Worm (Caenorhabditis elegans) whole organism, L4 larva: ENCODE data around the gene F41G3.6.

ENCODE experiments used
- D1046.2 ChIP-seq: fragments of 200-800 bp; sonication (Bioruptor generic); IDR thresholded peaks from 2 replicates; pipeline ENCODE4 v1.3.6; 2022; ENCODE audit warnings: missing genetic modification characterization, missing compliant biosample characterization
- F10B5.3 ChIP-seq: sonication (generic microtip); optimal IDR thresholded peaks from 2 replicates; lab custom pipeline; 2016; ENCODE audit warnings: mild to moderate bottlenecking, missing genetic modification characterization, missing compliant biosample characterization
- T20F7.1 ChIP-seq: fragments of 200-800 bp; sonication (Bioruptor generic); optimal IDR thresholded peaks from 2 replicates; lab custom pipeline; 2018; ENCODE audit warnings: mild to moderate bottlenecking, missing genetic modification characterization, missing compliant biosample characterization
- T26A8.4 ChIP-seq: fragments of 200-800 bp; sonication (Bioruptor generic); IDR thresholded peaks from 2 replicates; pipeline ENCODE4 v1.3.6; 2022; ENCODE audit warnings: missing genetic modification characterization, missing compliant biosample characterization
- Y48G9A.11 ChIP-seq: fragments of 200-800 bp; sonication (Bioruptor generic); IDR thresholded peaks from 2 replicates; pipeline ENCODE4 v1.3.6; 2022; ENCODE audit warnings: missing genetic modification reagents, missing genetic modification characterization, missing compliant biosample characterization
- aly-2 ChIP-seq: sonication (generic microtip); optimal IDR thresholded peaks from 2 replicates; lab custom pipeline; 2018; ENCODE audit warnings: missing biosample characterization, missing genetic modification characterization
- ama-1 ChIP-seq: fragments of 150-350 bp; optimal IDR thresholded peaks from 2 replicates; lab custom pipeline; 2014; ENCODE audit warnings: inconsistent platforms, mixed read lengths
- arid-1 ChIP-seq: fragments of 200-800 bp; sonication (Bioruptor generic); conservative IDR thresholded peaks from 2 replicates; pipeline ENCODE4 v1.3.6; 2022; ENCODE audit warnings: missing genetic modification reagents, missing genetic modification characterization, missing compliant biosample characterization
- ceh-82 ChIP-seq: sonication (generic microtip); optimal IDR thresholded peaks from 2 replicates; lab custom pipeline; 2017; ENCODE audit warnings: missing biosample characterization, missing genetic modification characterization
- daf-19 ChIP-seq: fragments of 200-800 bp; sonication (Bioruptor generic); conservative IDR thresholded peaks from 2 replicates; pipeline ENCODE4 v1.3.6; 2022; ENCODE audit warnings: missing genetic modification characterization, missing compliant biosample characterization
- daf-8 ChIP-seq: fragments of 200-800 bp; sonication (Bioruptor generic); IDR thresholded peaks from 2 replicates; pipeline ENCODE4 v1.3.6; 2022; ENCODE audit warnings: missing genetic modification characterization, missing compliant biosample characterization
- dmd-6 ChIP-seq: fragments of 200-800 bp; sonication (Bioruptor generic); IDR thresholded peaks from 2 replicates; pipeline ENCODE4 v1.3.6; 2022; ENCODE audit warnings: missing genetic modification reagents, missing genetic modification characterization, missing compliant biosample characterization
- egl-27 ChIP-seq: sonication (generic microtip); optimal IDR thresholded peaks from 3 replicates; lab custom pipeline; 2017; ENCODE audit warnings: missing biosample characterization, missing genetic modification reagents, missing genetic modification characterization
- hlh-11 ChIP-seq: fragments of 200-800 bp; sonication (Bioruptor generic); optimal IDR thresholded peaks from 2 replicates; lab custom pipeline; 2018; ENCODE audit warnings: mild to moderate bottlenecking, missing genetic modification characterization, missing compliant biosample characterization
- lin-13 ChIP-seq: fragments of 150-350 bp; optimal IDR thresholded peaks from 2 replicates; lab custom pipeline; 2014; ENCODE audit warnings: missing biosample characterization, missing genetic modification reagents, missing genetic modification characterization
- lin-29 ChIP-seq: fragments of 200-800 bp; sonication (Bioruptor generic); IDR thresholded peaks from 2 replicates; pipeline ENCODE4 v1.3.6; 2022; ENCODE audit warnings: missing genetic modification reagents, missing genetic modification characterization, missing compliant biosample characterization
- lin-38 ChIP-seq: fragments of 200-800 bp; sonication (Bioruptor generic); IDR thresholded peaks from 2 replicates; pipeline ENCODE4 v1.3.6; 2022; ENCODE audit warnings: missing genetic modification reagents, missing genetic modification characterization, missing compliant biosample characterization
- lir-3 ChIP-seq: sonication (generic microtip); optimal IDR thresholded peaks from 2 replicates; lab custom pipeline; 2016; ENCODE audit warnings: mild to moderate bottlenecking, missing genetic modification characterization, missing compliant biosample characterization
- lsy-2 ChIP-seq, 2 experiments: fragments of 150-350 bp in 1 of 2; sonication (generic microtip) in 1 of 2; optimal IDR thresholded peaks; 2 replicates each; lab custom pipeline; 2014 to 2017; ENCODE audit warnings: missing biosample characterization in 2 of 2, missing genetic modification characterization in 2 of 2
- madf-5 ChIP-seq, 2 experiments: fragments of 200-800 bp; sonication (Bioruptor generic); IDR thresholded peaks; 2 replicates each; pipeline ENCODE4 v1.3.6; 2022; ENCODE audit warnings: missing compliant biosample characterization in 2 of 2, missing genetic modification characterization in 2 of 2
- madf-9 ChIP-seq: fragments of 200-800 bp; sonication (Bioruptor generic); conservative IDR thresholded peaks from 2 replicates; pipeline ENCODE4 v1.3.6; 2022; ENCODE audit warnings: missing genetic modification reagents, missing genetic modification characterization, missing compliant biosample characterization
- mxl-2 ChIP-seq: fragments of 200-800 bp; sonication (Bioruptor generic); conservative IDR thresholded peaks from 2 replicates; pipeline ENCODE4 v1.3.6; 2022; ENCODE audit warnings: missing genetic modification reagents, missing genetic modification characterization, missing compliant biosample characterization
- nhr-48 ChIP-seq: sonication (generic microtip); optimal IDR thresholded peaks from 2 replicates; lab custom pipeline; 2016; ENCODE audit warnings: mild to moderate bottlenecking, missing genetic modification characterization, missing compliant biosample characterization
- nhr-6 ChIP-seq: fragments of 150-350 bp; optimal IDR thresholded peaks from 2 replicates; lab custom pipeline; 2014; ENCODE audit warnings: missing biosample characterization, missing genetic modification characterization
- pha-4 ChIP-seq, 2 experiments: fragments of 150-350 bp in 1 of 2; fragments of 200-800 bp in 1 of 2; sonication (Bioruptor generic) in 1 of 2; IDR thresholded peaks in 1 of 2; optimal IDR thresholded peaks in 1 of 2; 2 replicates each; pipeline versions ENCODE4 v1.3.6 to Lab custom; 2014 to 2022; ENCODE audit warnings: missing genetic modification characterization in 2 of 2, missing genetic modification reagents in 2 of 2, missing biosample characterization in 1 of 2, missing compliant biosample characterization in 1 of 2
- rbr-2 ChIP-seq: sonication (generic microtip); optimal IDR thresholded peaks from 2 replicates; lab custom pipeline; 2016; ENCODE audit warnings: missing genotype, missing genetic modification characterization, missing compliant biosample characterization
- sdz-12 ChIP-seq: fragments of 200-800 bp; sonication (Bioruptor generic); optimal IDR thresholded peaks from 2 replicates; lab custom pipeline; 2018; ENCODE audit warnings: mild to moderate bottlenecking, missing genetic modification characterization, missing compliant biosample characterization
- tag-97 ChIP-seq: fragments of 200-800 bp; sonication (Bioruptor generic); IDR thresholded peaks from 2 replicates; pipeline ENCODE4 v1.3.6; 2022; ENCODE audit warnings: missing genetic modification characterization, missing compliant biosample characterization
- tra-1 ChIP-seq: fragments of 200-800 bp; sonication (Bioruptor generic); IDR thresholded peaks from 2 replicates; pipeline ENCODE4 v1.3.6; 2022; ENCODE audit warnings: missing genetic modification reagents, missing genetic modification characterization, missing compliant biosample characterization
- unc-39 ChIP-seq: sonication (generic microtip); optimal IDR thresholded peaks from 2 replicates; lab custom pipeline; 2017; ENCODE audit warnings: missing biosample characterization, missing genetic modification characterization
- unc-62 ChIP-seq, 3 experiments: fragments of 150-350 bp in 1 of 3; sonication (generic microtip); optimal IDR thresholded peaks in 2 of 3; peaks in 1 of 3; 1 replicate in 1 of 3; 2 replicates in 2 of 3; lab custom pipeline; 2014 to 2017; ENCODE audit warnings: missing biosample characterization in 3 of 3, missing genetic modification characterization in 3 of 3, missing genetic modification reagents in 3 of 3, missing genotype in 1 of 3
- vab-7 ChIP-seq: fragments of 200-800 bp; sonication (Bioruptor generic); IDR thresholded peaks from 2 replicates; pipeline ENCODE4 v1.3.6; 2022; ENCODE audit warnings: missing genetic modification reagents, missing genetic modification characterization, missing compliant biosample characterization
- zfp-3 ChIP-seq: fragments of 200-800 bp; sonication (Bioruptor generic); conservative IDR thresholded peaks from 2 replicates; pipeline ENCODE4 v1.3.6; 2022; ENCODE audit warnings: missing genetic modification reagents, missing genetic modification characterization, missing compliant biosample characterization

F41G3.6 gene

ce11 chrII:6741428-6741827 lies 1.3 kb upstream of the F41G3.6 start, which contains the start of gene exos-8 (continued):
- TF ChIP-seq tag-97 (GFP tag; lab: Robert Waterston, UW), result no peak
- TF ChIP-seq daf-8 (GFP tag; lab: Robert Waterston, UW), result no peak
- peak; percentile 65 for TF ChIP-seq rbr-2 (tag; lab: Kevin White, UChicago)
- no peak; the same call in 1 of the 2 replicates for TF ChIP-seq dmd-6 (GFP tag; lab: Robert Waterston, UW)
- no peak for TF ChIP-seq F10B5.3
- TF ChIP-seq lir-3, result no peak
- TF ChIP-seq hlh-11 (tag; lab: Kevin White, UChicago), result peak; percentile 21
- no peak for TF ChIP-seq madf-5 (GFP tag; IDR thresholded peaks at IDR 0.05; lab: Robert Waterston, UW)
- peak in 1 of 2 experiments; percentile 32 for TF ChIP-seq unc-62 (GFP tag; optimal IDR thresholded peaks at IDR 0.05 in 1 of 2; lab: Kevin White, UChicago)
- no peak for TF ChIP-seq unc-62 (tag; optimal IDR thresholded peaks at IDR 0.05; lab: Kevin White, UChicago)

- no peak for TF ChIP-seq madf-9 (GFP tag; lab: Robert Waterston, UW)
- no peak for TF ChIP-seq tra-1 (GFP tag; lab: Robert Waterston, UW)
- TF ChIP-seq pha-4 (GFP tag; IDR thresholded peaks at IDR 0.05; lab: Robert Waterston, UW), result no peak
- no peak for TF ChIP-seq pha-4 (tag; optimal IDR thresholded peaks at IDR 0.05; lab: Kevin White, UChicago)
- no peak for TF ChIP-seq ceh-82
- TF ChIP-seq mxl-2 (GFP tag; lab: Robert Waterston, UW), result no peak
- TF ChIP-seq Y48G9A.11 (GFP tag; lab: Robert Waterston, UW), result no peak
- TF ChIP-seq lin-29 (GFP tag; lab: Robert Waterston, UW), result no peak
- no peak for TF ChIP-seq nhr-6 (tag; lab: Kevin White, UChicago)
- no peak for TF ChIP-seq aly-2 (tag; lab: Kevin White, UChicago)
- no peak for TF ChIP-seq zfp-3
- TF ChIP-seq lin-38 (GFP tag; lab: Robert Waterston, UW), result no peak
- TF ChIP-seq nhr-48 (tag; lab: Kevin White, UChicago), result no peak
- no peak for TF ChIP-seq T26A8.4 (GFP tag; lab: Robert Waterston, UW)
- no peak for TF ChIP-seq D1046.2 (GFP tag; lab: Robert Waterston, UW)
- TF ChIP-seq lsy-2 (tag; optimal IDR thresholded peaks at IDR 0.05; lab: Kevin White, UChicago), result no peak
- TF ChIP-seq daf-19 (GFP tag; lab: Robert Waterston, UW), result no peak
- TF ChIP-seq egl-27 (tag; lab: Kevin White, UChicago), result no peak
- TF ChIP-seq T20F7.1 (GFP tag; lab: Kevin White, UChicago), result no peak
- TF ChIP-seq lin-13 (GFP tag; lab: Kevin White, UChicago), result no peak
These were observed 1.9 kb downstream of the F41G3.6 start, which contains the start of gene ins-15 for ce11 chrII:6744648-6745047. Gene ins-15, minus strand, starts transcription at chrII:6744748.

- TF ChIP-seq rbr-2 (tag; lab: Kevin White, UChicago), result no peak
- TF ChIP-seq ama-1 (lab: Kevin White, UChicago), result no peak
- TF ChIP-seq unc-39 (tag; lab: Kevin White, UChicago), result no peak
- TF ChIP-seq unc-62 (GFP tag; optimal IDR thresholded peaks at IDR 0.05 in 1 of 2; lab: Kevin White, UChicago), result no peak
- no peak for TF ChIP-seq unc-62 (tag; optimal IDR thresholded peaks at IDR 0.05; lab: Kevin White, UChicago)
- TF ChIP-seq sdz-12 (GFP tag; lab: Kevin White, UChicago), result no peak
- TF ChIP-seq vab-7 (GFP tag; lab: Robert Waterston, UW), result no peak
- no peak for TF ChIP-seq arid-1
These were observed 3.1 kb downstream of the F41G3.6 start, which contains the start of gene ins-14 for ce11 chrII:6745783-6746182. Gene ins-14, minus strand, starts transcription at chrII:6745814.

- TF ChIP-seq D1046.2 (GFP tag; lab: Robert Waterston, UW), result no peak
These were observed 3.7 kb downstream of the F41G3.6 start, which contains the start of gene F41G3.5 for ce11 chrII:6746404-6746803. Gene F41G3.5, plus strand, starts transcription at chrII:6746704.
